6 worm cellular contexts compared by ENCODE assay signal in the genomic region with DNA sequence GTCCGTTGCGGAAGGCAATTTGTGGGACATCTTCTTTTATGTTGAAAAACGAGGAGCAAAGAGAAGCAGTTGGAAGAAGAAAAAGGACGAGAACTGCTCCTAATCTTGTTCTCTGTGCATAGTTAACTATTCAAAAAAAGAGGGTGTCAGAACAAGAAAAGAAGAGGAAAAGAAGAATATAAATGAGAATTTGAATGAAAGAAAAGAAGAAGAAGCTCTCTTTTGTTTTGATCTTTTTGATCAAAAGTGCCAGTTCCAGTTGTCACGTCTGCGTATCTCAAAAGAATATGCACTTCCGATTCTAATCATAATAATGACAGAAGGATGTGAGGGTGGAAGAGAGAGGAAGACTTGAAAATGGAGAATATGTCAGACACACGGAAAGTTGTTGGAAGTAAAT.
A peak's percentile ranks its signal among the peaks of the same experiment; 100 is the strongest.
TF ChIP-seq lines count a peak whose summit lies in the region.

A gene (minus strand): TSS at position 112 of the 400 bp plus-strand sequence.

TF ChIP-seq in whole organism, L1 larva, 84 proteins besides CTCF, POLR2A, EP300 and RAD21 (continues in another document):
- TF ChIP-seq ceh-8 (GFP tag; optimal IDR thresholded peaks at IDR 0.05; lab: Kevin White, UChicago) (no peak), unc-130 (tag; optimal IDR thresholded peaks at IDR 0.05; lab: Kevin White, UChicago) (no peak), aly-2 (tag; optimal IDR thresholded peaks at IDR 0.05; lab: Kevin White, UChicago) (no peak), jun-1 (tag; optimal IDR thresholded peaks at IDR 0.05; lab: Kevin White, UChicago) (no peak), ceh-82 (tag; optimal IDR thresholded peaks at IDR 0.05; lab: Kevin White, UChicago) (no peak), zag-1 (tag; optimal IDR thresholded peaks at IDR 0.05; lab: Kevin White, UChicago) (peak; percentile 88), xbp-1 (tag; optimal IDR thresholded peaks at IDR 0.05; lab: Kevin White, UChicago) (no peak), nhr-12 (tag; optimal IDR thresholded peaks at IDR 0.05; lab: Kevin White, UChicago) (no peak), hpl-2 (GFP tag; optimal IDR thresholded peaks at IDR 0.05; lab: Kevin White, UChicago) (no peak), sptf-1 (tag; optimal IDR thresholded peaks at IDR 0.05; lab: Kevin White, UChicago) (no peak), sup-37 (GFP tag; optimal IDR thresholded peaks at IDR 0.05; lab: Kevin White, UChicago) (no peak), nhr-47 (tag; optimal IDR thresholded peaks at IDR 0.05; lab: Kevin White, UChicago) (peak; percentile 18), mdl-1 (tag; optimal IDR thresholded peaks at IDR 0.05; lab: Kevin White, UChicago) (no peak), dsc-1 (tag; optimal IDR thresholded peaks at IDR 0.05; lab: Kevin White, UChicago) (no peak), nhr-76 (tag; optimal IDR thresholded peaks at IDR 0.05; lab: Kevin White, UChicago) (no peak)

TF ChIP-seq in whole organism, L2 larva, 48 proteins besides CTCF, POLR2A, EP300 and RAD21:
- TF ChIP-seq C34F6.9 (tag; optimal IDR thresholded peaks at IDR 0.05; lab: Kevin White, UChicago) (peak; percentile 44), lsy-2 (tag; optimal IDR thresholded peaks at IDR 0.05; lab: Kevin White, UChicago) (peak in 1 of 2 experiments; percentile 35), ceh-82 (tag; optimal IDR thresholded peaks at IDR 0.05; lab: Kevin White, UChicago) (no peak), nhr-129 (tag; optimal IDR thresholded peaks at IDR 0.05; lab: Kevin White, UChicago) (no peak), mdl-1 (tag; optimal IDR thresholded peaks at IDR 0.05; lab: Kevin White, UChicago) (no peak), ZK546.5 (tag; optimal IDR thresholded peaks at IDR 0.05; lab: Kevin White, UChicago) (no peak), crh-2 (tag; optimal IDR thresholded peaks at IDR 0.05; lab: Kevin White, UChicago) (peak; percentile 30), skn-1 (tag; optimal IDR thresholded peaks at IDR 0.05; lab: Kevin White, UChicago) (no peak), unc-55 (GFP tag; optimal IDR thresholded peaks at IDR 0.05; lab: Kevin White, UChicago) (peak; percentile 31), nhr-25 (tag; optimal IDR thresholded peaks at IDR 0.05; lab: Kevin White, UChicago) (no peak), zag-1 (tag; optimal IDR thresholded peaks at IDR 0.05; lab: Kevin White, UChicago) (peak; percentile 92), blmp-1 (tag; optimal IDR thresholded peaks at IDR 0.05; lab: Kevin White, UChicago; ENCODE audit: insufficient read depth) (no peak), nhr-23 (tag; optimal IDR thresholded peaks at IDR 0.05; lab: Kevin White, UChicago) (no peak)
TF ChIP-seq in whole organism, L2 larva: peak in this region for 5.

TF ChIP-seq in whole organism, L3 larva, 47 proteins besides CTCF, POLR2A, EP300 and RAD21:
- TF ChIP-seq fkh-10 (GFP tag; optimal IDR thresholded peaks at IDR 0.05; lab: Kevin White, UChicago) (peak; percentile 76), lsy-12 (tag; optimal IDR thresholded peaks at IDR 0.05; lab: Kevin White, UChicago) (no peak)

TF ChIP-seq in whole organism, L4 larva, 104 proteins besides CTCF, POLR2A, EP300 and RAD21:
- TF ChIP-seq Y5F2A.4 (GFP tag; optimal IDR thresholded peaks at IDR 0.05; lab: Kevin White, UChicago) (no peak), aha-1 (tag; lab: Kevin White, UChicago) (peak; percentile 42), fkh-10 (GFP tag; optimal IDR thresholded peaks at IDR 0.05; lab: Kevin White, UChicago) (peak; percentile 86), lsy-2 (tag; optimal IDR thresholded peaks at IDR 0.05; lab: Kevin White, UChicago) (peak in 1 of 2 experiments; percentile 24), unc-62 (GFP tag; optimal IDR thresholded peaks at IDR 0.05 in 1 of 2; lab: Kevin White, UChicago) (peak in 1 of 2 experiments; percentile 93), unc-62 (tag; optimal IDR thresholded peaks at IDR 0.05; lab: Kevin White, UChicago) (no peak)
TF ChIP-seq in whole organism, L4 larva: peak in this region for 4.

TF ChIP-seq in whole organism, late embryonic, 69 proteins besides CTCF, POLR2A, EP300 and RAD21:
- TF ChIP-seq ceh-22 (tag; optimal IDR thresholded peaks at IDR 0.05; lab: Kevin White, UChicago), result no peak
- TF ChIP-seq unc-42 (tag; optimal IDR thresholded peaks at IDR 0.05; lab: Kevin White, UChicago), result peak; percentile 41
- TF ChIP-seq unc-55 (GFP tag; optimal IDR thresholded peaks at IDR 0.05; lab: Kevin White, UChicago), result peak; percentile 32
TF ChIP-seq in whole organism, late embryonic: peak in this region for 2.

TF ChIP-seq in whole organism, mixed stage, embryonic, 35 proteins besides CTCF, POLR2A, EP300 and RAD21:
- TF ChIP-seq snpc-4 (tag; optimal IDR thresholded peaks at IDR 0.05; lab: Kevin White, UChicago), result no peak
- no peak for TF ChIP-seq cnd-1 (tag; optimal IDR thresholded peaks at IDR 0.05; lab: Kevin White, UChicago)
- peak; percentile 53 for TF ChIP-seq ces-1 (GFP tag; optimal IDR thresholded peaks at IDR 0.05; lab: Kevin White, UChicago)
- TF ChIP-seq elt-1 (tag; optimal IDR thresholded peaks at IDR 0.05; lab: Kevin White, UChicago; ENCODE audit: borderline replicate concordance, insufficient read depth), result no peak
- no peak for TF ChIP-seq nhr-76 (tag; optimal IDR thresholded peaks at IDR 0.05; lab: Kevin White, UChicago)
- peak; percentile 32 for TF ChIP-seq unc-62 (GFP tag; optimal IDR thresholded peaks at IDR 0.05; lab: Kevin White, UChicago)
- TF ChIP-seq nhr-2 (tag; optimal IDR thresholded peaks at IDR 0.05; lab: Kevin White, UChicago), result no peak
- TF ChIP-seq lin-13 (tag; optimal IDR thresholded peaks at IDR 0.05; lab: Kevin White, UChicago), result no peak
- no peak for TF ChIP-seq drap-1 (GFP tag; optimal IDR thresholded peaks at IDR 0.05; lab: Kevin White, UChicago)
- no peak for TF ChIP-seq M03D4.4 (tag; optimal IDR thresholded peaks at IDR 0.05; lab: Kevin White, UChicago)
- TF ChIP-seq lin-32 (GFP tag; optimal IDR thresholded peaks at IDR 0.05; lab: Kevin White, UChicago), result no peak
- no peak for TF ChIP-seq hlh-1 (tag; optimal IDR thresholded peaks at IDR 0.05; lab: Kevin White, UChicago)
- no peak for TF ChIP-seq bed-3 (GFP tag; optimal IDR thresholded peaks at IDR 0.05; lab: Kevin White, UChicago)
